Fruit fly (Drosophila melanogaster) Kc167 (cell line): ENCODE data around the gene Ugt305A1.

Experiments used
- Myc ChIP-seq: fragments of >200 bp; optimal IDR thresholded peaks from 2 replicates; lab custom pipeline; 2017; ENCODE audit warnings: missing external identifiers
- psq ChIP-seq: fragments of >200 bp; optimal IDR thresholded peaks from 2 replicates; lab custom pipeline; 2017; ENCODE audit warnings: missing external identifiers

dm6 chr3L:4108072-4108843 is 48.7 kb downstream of the Ugt305A1 start, which contains the start of gene Ack:
- TF ChIP-seq psq (lab: Kevin White, UChicago): no peak
- no peak for TF ChIP-seq Myc (lab: Kevin White, UChicago)
